Worm (Caenorhabditis elegans) whole organism, midembryonic: ENCODE results near the gene W03F9.4.

ENCODE experiments used
- cog-1 ChIP-seq: sonication (generic microtip); optimal IDR thresholded peaks from 2 replicates; lab custom pipeline; 2016; ENCODE audit warnings: missing genetic modification characterization, missing compliant biosample characterization
- flt-1 ChIP-seq: fragments of 200-800 bp; sonication (Bioruptor generic); IDR thresholded peaks from 2 replicates; pipeline ENCODE4 v1.3.6; 2022; ENCODE audit warnings: missing genetic modification characterization, missing compliant biosample characterization
- tab-1 ChIP-seq: fragments of 200-800 bp; sonication (Bioruptor generic); IDR thresholded peaks from 2 replicates; pipeline ENCODE4 v1.3.6; 2022; ENCODE audit warnings: missing genetic modification characterization, missing compliant biosample characterization
- ztf-23 ChIP-seq: fragments of 200-800 bp; sonication (Bioruptor generic); IDR thresholded peaks from 2 replicates; pipeline ENCODE4 v1.3.6; 2022; ENCODE audit warnings: missing genetic modification reagents, missing genetic modification characterization, missing compliant biosample characterization
- ztf-29 ChIP-seq: fragments of 200-800 bp; sonication (Bioruptor generic); IDR thresholded peaks from 2 replicates; pipeline ENCODE4 v1.3.6; 2022; ENCODE audit warnings: missing genetic modification reagents, missing genetic modification characterization, missing compliant biosample characterization

ce11 chrV:103977-104376 is 47.2 kb downstream of the W03F9.4 start, which contains the start of gene rps-27:
- no peak for TF ChIP-seq ztf-29 (GFP tag; lab: Robert Waterston, UW)
- TF ChIP-seq ztf-23 (GFP tag; lab: Robert Waterston, UW): no peak
- no peak for TF ChIP-seq cog-1 (tag; lab: Kevin White, UChicago)
- TF ChIP-seq flt-1 (GFP tag; lab: Robert Waterston, UW): no peak
- no peak for TF ChIP-seq tab-1
